Fruit fly (Drosophila melanogaster) whole organism, embryonic: Measurements from ENCODE around the gene dbe.

ENCODE experiments used
- Asciz ChIP-seq: fragments of 200-800 bp; sonication (Bioruptor generic); optimal IDR thresholded peaks from 2 replicates; lab custom pipeline; 2017; ENCODE audit warnings: missing biosample characterization, mild to moderate bottlenecking, missing genetic modification characterization, missing genetic modification reagents
- Atf-2 ChIP-seq: fragments of 200-800 bp; sonication (Bioruptor generic); optimal IDR thresholded peaks from 2 replicates; lab custom pipeline; 2016; ENCODE audit warnings: missing biosample characterization, missing genetic modification characterization
- CG12659 ChIP-seq: fragments of 200-800 bp; sonication (Bioruptor generic); optimal IDR thresholded peaks from 3 replicates; lab custom pipeline; 2017; ENCODE audit warnings: mild to moderate bottlenecking, missing biosample characterization, missing genetic modification reagents, missing genetic modification characterization
- CG12942 ChIP-seq: fragments of 200-800 bp; sonication (Bioruptor generic); optimal IDR thresholded peaks from 3 replicates; lab custom pipeline; 2016; ENCODE audit warnings: missing biosample characterization, missing genetic modification characterization
- CG14667 ChIP-seq: fragments of 200-800 bp; sonication (Bioruptor generic); IDR thresholded peaks from 2 replicates; pipeline ENCODE4 v1.3.6; 2022; ENCODE audit warnings: missing biosample characterization, missing genetic modification characterization
- CG15601 ChIP-seq: fragments of 200-800 bp; sonication (Bioruptor generic); optimal IDR thresholded peaks from 3 replicates; lab custom pipeline; 2019; ENCODE audit warnings: missing biosample characterization, mild to moderate bottlenecking, missing genetic modification characterization, moderate library complexity
- CG16779 ChIP-seq: fragments of 200-800 bp; sonication (Bioruptor generic); IDR thresholded peaks from 2 replicates; pipeline ENCODE4 v1.3.6; 2022; ENCODE audit warnings: missing biosample characterization, missing genetic modification characterization
- CG16813 ChIP-seq: fragments of 200-800 bp; sonication (Bioruptor generic); IDR thresholded peaks from 3 replicates; pipeline ENCODE4 v1.3.6; 2022; ENCODE audit warnings: missing biosample characterization, missing genetic modification characterization; ENCODE audit not compliant: partially characterized antibody
- CG17359 ChIP-seq: fragments of 200-800 bp; sonication (Bioruptor generic); optimal IDR thresholded peaks from 3 replicates; lab custom pipeline; 2018; ENCODE audit warnings: missing biosample characterization, mild to moderate bottlenecking, missing genetic modification characterization, moderate library complexity
- CG17361 ChIP-seq: fragments of 200-800 bp; sonication (Bioruptor generic); IDR thresholded peaks from 3 replicates; pipeline ENCODE4 v1.3.6; 2022; ENCODE audit warnings: missing biosample characterization, missing genetic modification characterization
- CG1792 ChIP-seq: fragments of 200-800 bp; sonication (Bioruptor generic); optimal IDR thresholded peaks from 2 replicates; lab custom pipeline; 2016; ENCODE audit warnings: missing biosample characterization, missing genetic modification characterization
- CG30403 ChIP-seq: fragments of 200-800 bp; sonication (Bioruptor generic); optimal IDR thresholded peaks from 3 replicates; lab custom pipeline; 2016; ENCODE audit warnings: missing biosample characterization, missing genetic modification characterization
- CG31224 ChIP-seq: fragments of 200-800 bp; sonication (Bioruptor generic); IDR thresholded peaks from 2 replicates; pipeline ENCODE4 v1.3.6; 2022; ENCODE audit warnings: missing biosample characterization, missing genetic modification characterization
- CG3995 ChIP-seq: fragments of 200-800 bp; sonication (Bioruptor generic); optimal IDR thresholded peaks from 3 replicates; lab custom pipeline; 2016; ENCODE audit warnings: missing biosample characterization, missing genetic modification characterization
- CG4282 ChIP-seq: fragments of 200-800 bp; sonication (Bioruptor generic); optimal IDR thresholded peaks from 2 replicates; lab custom pipeline; 2016; ENCODE audit warnings: missing biosample characterization, missing genetic modification characterization
- CG4424 ChIP-seq: fragments of 200-800 bp; sonication (Bioruptor generic); optimal IDR thresholded peaks from 3 replicates; lab custom pipeline; 2016; ENCODE audit warnings: missing biosample characterization, missing genetic modification characterization
- CG6813 ChIP-seq: fragments of 200-800 bp; sonication (Bioruptor generic); optimal IDR thresholded peaks from 2 replicates; lab custom pipeline; 2017; ENCODE audit warnings: missing biosample characterization, missing genetic modification characterization, mild to moderate bottlenecking, moderate library complexity, missing genetic modification reagents
- CG7556 ChIP-seq: fragments of 200-800 bp; sonication (Bioruptor generic); optimal IDR thresholded peaks from 2 replicates; lab custom pipeline; 2017; ENCODE audit warnings: missing biosample characterization, mild to moderate bottlenecking, missing genetic modification characterization
- CG9437 ChIP-seq: fragments of 200-800 bp; sonication (Bioruptor generic); optimal IDR thresholded peaks from 2 replicates; lab custom pipeline; 2018; ENCODE audit warnings: missing biosample characterization, mild to moderate bottlenecking, missing genetic modification characterization
- CG9609 ChIP-seq: fragments of 200-800 bp; sonication (Bioruptor generic); optimal IDR thresholded peaks from 3 replicates; lab custom pipeline; 2016; ENCODE audit warnings: missing biosample characterization, missing genetic modification characterization
- CG9797 ChIP-seq: fragments of 200-800 bp; sonication (Bioruptor generic); optimal IDR thresholded peaks from 3 replicates; lab custom pipeline; 2018; ENCODE audit warnings: missing biosample characterization, mild to moderate bottlenecking, missing genetic modification characterization
- CG9817 ChIP-seq: fragments of 200-800 bp; sonication (Bioruptor generic); optimal IDR thresholded peaks from 2 replicates; lab custom pipeline; 2018; ENCODE audit warnings: missing biosample characterization, mild to moderate bottlenecking, missing genetic modification characterization, moderate library complexity
- Dek ChIP-seq: fragments of 200-800 bp; sonication (Bioruptor generic); optimal IDR thresholded peaks from 3 replicates; lab custom pipeline; 2019; ENCODE audit warnings: missing biosample characterization, mild to moderate bottlenecking, missing genetic modification characterization, moderate library complexity
- HLH3B ChIP-seq: fragments of 200-800 bp; sonication (Bioruptor generic); IDR thresholded peaks from 2 replicates; pipeline ENCODE4 v1.3.6; 2022; ENCODE audit warnings: missing biosample characterization, missing genetic modification characterization
- HLH4C ChIP-seq: fragments of 200-800 bp; sonication (Bioruptor generic); IDR thresholded peaks from 3 replicates; pipeline ENCODE4 v1.3.6; 2022; ENCODE audit warnings: missing biosample characterization, missing genetic modification characterization; ENCODE audit not compliant: partially characterized antibody
- MESR4 ChIP-seq: fragments of 200-800 bp; sonication (Bioruptor generic); optimal IDR thresholded peaks from 2 replicates; lab custom pipeline; 2018; ENCODE audit warnings: missing biosample characterization, mild to moderate bottlenecking, missing genetic modification characterization, moderate library complexity
- Mad ChIP-seq: fragments of 200-800 bp; sonication (Bioruptor generic); optimal IDR thresholded peaks from 2 replicates; lab custom pipeline; 2016; ENCODE audit warnings: missing biosample characterization, missing genetic modification characterization
- Med ChIP-seq: fragments of 200-800 bp; sonication (Bioruptor generic); peaks from one replicate; lab custom pipeline; 2016; ENCODE audit warnings: missing biosample characterization, missing genetic modification characterization, mild to moderate bottlenecking, inconsistent platforms, moderate library complexity
- Neu2 ChIP-seq: fragments of 200-800 bp; sonication (Bioruptor generic); optimal IDR thresholded peaks from 3 replicates; lab custom pipeline; 2016; ENCODE audit warnings: missing biosample characterization, missing genetic modification characterization, borderline replicate concordance
- Spps ChIP-seq: fragments of 200-800 bp; sonication (Bioruptor generic); optimal IDR thresholded peaks from 2 replicates; lab custom pipeline; 2018; ENCODE audit warnings: missing biosample characterization, mild to moderate bottlenecking, missing genetic modification characterization
- aop ChIP-seq: fragments of 200-800 bp; sonication (Bioruptor generic); IDR thresholded peaks from 2 replicates; pipeline ENCODE4 v1.3.6; 2022; ENCODE audit warnings: missing biosample characterization, missing genetic modification characterization
- ase ChIP-seq: fragments of 200-800 bp; sonication (Bioruptor generic); IDR thresholded peaks from 3 replicates; pipeline ENCODE4 v1.3.6; 2022; ENCODE audit warnings: missing biosample characterization, missing genetic modification characterization
- ato ChIP-seq: fragments of 200-800 bp; sonication (Bioruptor generic); IDR thresholded peaks from 2 replicates; pipeline ENCODE4 v1.3.6; 2022; ENCODE audit warnings: missing biosample characterization, missing genetic modification characterization; ENCODE audit not compliant: partially characterized antibody
- bigmax ChIP-seq: fragments of 200-800 bp; sonication (Bioruptor generic); optimal IDR thresholded peaks from 2 replicates; lab custom pipeline; 2018; ENCODE audit warnings: missing biosample characterization, mild to moderate bottlenecking, missing genetic modification characterization
- br ChIP-seq: fragments of >200 bp; optimal IDR thresholded peaks from 2 replicates; lab custom pipeline; 2017
- crp ChIP-seq, 2 experiments: fragments of 200-800 bp; sonication (Bioruptor generic); optimal IDR thresholded peaks; 2 replicates in 1 of 2; 3 replicates in 1 of 2; lab custom pipeline; 2017; ENCODE audit warnings: missing biosample characterization in 2 of 2, missing genetic modification characterization in 2 of 2, mild to moderate bottlenecking in 1 of 2, moderate library complexity in 1 of 2
- dm ChIP-seq: fragments of 200-800 bp; sonication (Bioruptor generic); optimal IDR thresholded peaks from 3 replicates; lab custom pipeline; 2016; ENCODE audit warnings: missing biosample characterization, missing genetic modification characterization
- dpn ChIP-seq, 2 experiments: fragments of 200-800 bp; sonication (Bioruptor generic); optimal IDR thresholded peaks; 3 replicates each; lab custom pipeline; 2016; ENCODE audit warnings: missing biosample characterization in 2 of 2, missing genetic modification characterization in 2 of 2
- jing ChIP-seq: fragments of 200-800 bp; sonication (Bioruptor generic); optimal IDR thresholded peaks from 2 replicates; lab custom pipeline; 2018; ENCODE audit warnings: missing biosample characterization, mild to moderate bottlenecking, missing genetic modification characterization
- lmd ChIP-seq: fragments of 200-800 bp; sonication (Bioruptor generic); IDR thresholded peaks from 2 replicates; pipeline ENCODE4 v1.3.6; 2022; ENCODE audit warnings: missing biosample characterization, missing genetic modification characterization
- maf-S ChIP-seq: fragments of 200-800 bp; sonication (Bioruptor generic); optimal IDR thresholded peaks from 2 replicates; lab custom pipeline; 2016; ENCODE audit warnings: missing biosample characterization, missing genetic modification characterization
- mam ChIP-seq: fragments of 200-800 bp; sonication (Bioruptor generic); optimal IDR thresholded peaks from 3 replicates; lab custom pipeline; 2016; ENCODE audit warnings: missing biosample characterization, missing genetic modification characterization
- mld ChIP-seq: fragments of 200-800 bp; sonication (Bioruptor generic); IDR thresholded peaks from 3 replicates; pipeline ENCODE4 v1.3.6; 2022; ENCODE audit warnings: missing biosample characterization, missing genetic modification characterization; ENCODE audit not compliant: partially characterized antibody
- sd ChIP-seq: fragments of 200-800 bp; sonication (Bioruptor generic); optimal IDR thresholded peaks from 3 replicates; lab custom pipeline; 2018; ENCODE audit warnings: missing biosample characterization, mild to moderate bottlenecking, missing genetic modification characterization, moderate library complexity
- seq ChIP-seq: fragments of 200-800 bp; sonication (Bioruptor generic); IDR thresholded peaks from 2 replicates; pipeline ENCODE4 v1.3.6; 2022; ENCODE audit warnings: missing biosample characterization, missing genetic modification characterization
- sna ChIP-seq: fragments of 200-800 bp; sonication (Bioruptor generic); IDR thresholded peaks from 2 replicates; pipeline ENCODE4 v1.3.6; 2022; ENCODE audit warnings: missing biosample characterization, missing genetic modification characterization; ENCODE audit not compliant: partially characterized antibody
- zen2 ChIP-seq: fragments of 200-800 bp; sonication (Bioruptor generic); IDR thresholded peaks from 3 replicates; pipeline ENCODE4 v1.3.6; 2022; ENCODE audit warnings: missing biosample characterization, missing genetic modification characterization; ENCODE audit not compliant: partially characterized antibody
- zf30C ChIP-seq: fragments of 200-800 bp; sonication (Bioruptor generic); optimal IDR thresholded peaks from 3 replicates; lab custom pipeline; 2018; ENCODE audit warnings: missing biosample characterization, mild to moderate bottlenecking, missing genetic modification characterization
- zfh2 ChIP-seq: fragments of 200-800 bp; sonication (Bioruptor generic); optimal IDR thresholded peaks from 2 replicates; lab custom pipeline; 2016; ENCODE audit warnings: missing biosample characterization, missing genetic modification characterization

The dbe gene

dm6 chr2L:819315-820032, 50.2 kb downstream of the dbe start, which contains the start of the genes PGAP2 and Clp (continued):
- TF ChIP-seq CG17359 (tag; lab: Kevin White, UChicago) (peak; percentile 67), CG4282 (GFP tag; lab: Kevin White, UChicago) (no peak), jing (GFP tag; lab: Kevin White, UChicago) (no peak), CG15601 (tag; lab: Kevin White, UChicago) (peak; percentile 62), maf-S (GFP tag; lab: Kevin White, UChicago) (peak; percentile 3), Neu2 (GFP tag; lab: Kevin White, UChicago) (peak; percentile 33), Spps (tag; lab: Kevin White, UChicago) (peak; percentile 57), CG30403 (GFP tag; lab: Kevin White, UChicago) (peak; percentile 86), MESR4 (GFP tag; lab: Kevin White, UChicago) (no peak), zfh2 (GFP tag; lab: Kevin White, UChicago) (peak; percentile 56), ase (peak; percentile 65), seq (GFP tag; lab: Robert Waterston, UW) (peak; percentile 38; the same call in 1 of the 2 replicates), CG9797 (GFP tag; lab: Kevin White, UChicago) (peak; percentile 9), aop (GFP tag; lab: Robert Waterston, UW) (no peak), mam (GFP tag; lab: Kevin White, UChicago) (peak; percentile 64), mld (GFP tag; lab: Robert Waterston, UW) (no peak), zf30C (GFP tag; lab: Kevin White, UChicago) (no peak), CG9817 (tag; lab: Kevin White, UChicago) (peak; percentile 83), CG9437 (GFP tag; lab: Kevin White, UChicago) (peak; percentile 98), CG1792 (no peak), CG3995 (peak; percentile 9), zen2 (GFP tag; lab: Robert Waterston, UW) (no peak), dm (GFP tag; lab: Kevin White, UChicago) (peak; percentile 22), CG14667 (GFP tag; lab: Robert Waterston, UW) (peak; percentile 53; the same call in 1 of the 2 replicates), HLH4C (GFP tag; lab: Robert Waterston, UW) (peak; percentile 71), dpn (GFP tag; optimal IDR thresholded peaks at IDR 0.05; lab: Kevin White, UChicago) (peak; percentile 50 to 77), CG6813 (GFP tag; lab: Kevin White, UChicago) (no peak), CG16779 (GFP tag; lab: Robert Waterston, UW) (no peak), ato (GFP tag; lab: Robert Waterston, UW) (peak; percentile 31; the same call in 1 of the 2 replicates), CG4424 (GFP tag; lab: Kevin White, UChicago) (peak; percentile 79), CG17361 (peak; percentile 91), Mad (peak; percentile 65), CG31224 (GFP tag; lab: Robert Waterston, UW) (peak; percentile 67), sd (tag; lab: Kevin White, UChicago) (no peak), HLH3B (peak; percentile 58), br (lab: Kevin White, UChicago) (no peak), lmd (peak; percentile 84), bigmax (no peak), sna (no peak), Asciz (GFP tag; lab: Kevin White, UChicago) (no peak), CG12942 (GFP tag; lab: Kevin White, UChicago) (peak; percentile 67), Atf-2 (peak; percentile 30), CG7556 (peak; percentile 65), Med (GFP tag; lab: Kevin White, UChicago) (peak; percentile 89), crp (GFP tag; optimal IDR thresholded peaks at IDR 0.05; lab: Kevin White, UChicago) (peak in 1 of 2 experiments; percentile 51), CG12659 (GFP tag; lab: Kevin White, UChicago) (peak; percentile 79), Dek (tag; lab: Kevin White, UChicago) (peak; percentile 77), CG9609 (GFP tag; lab: Kevin White, UChicago) (peak; percentile 35), CG16813 (GFP tag; lab: Robert Waterston, UW) (peak; percentile 54)
